Worm (Caenorhabditis elegans): ENCODE data around the gene C27C12.4.

DNA sequence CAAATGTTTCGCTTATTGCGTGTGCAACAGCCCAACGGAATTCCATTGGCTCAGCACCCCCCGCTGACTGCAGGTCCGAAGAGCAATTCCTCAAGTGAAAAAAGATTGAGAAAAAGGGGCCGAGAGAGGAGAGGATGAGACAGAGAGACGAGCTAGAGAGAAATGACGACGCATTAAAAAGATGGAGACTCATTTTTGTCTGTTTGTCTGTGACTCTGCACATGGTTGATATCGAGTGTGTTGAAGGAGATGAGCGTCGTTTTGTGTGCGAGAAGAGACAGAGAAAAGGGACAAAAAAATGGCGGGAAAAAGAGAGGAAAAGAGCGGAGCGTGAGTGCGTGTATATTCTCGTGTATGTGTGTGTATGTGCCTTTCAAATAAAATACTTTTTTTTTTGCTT lies 12.9 kb upstream of the C27C12.4 start:
- no peak for TF ChIP-seq elt-3 (tag; optimal IDR thresholded peaks at IDR 0.05)
- TF ChIP-seq nhr-2 (tag; optimal IDR thresholded peaks at IDR 0.05), result no peak
- peak; percentile 59 for TF ChIP-seq lsy-2 (tag; optimal IDR thresholded peaks at IDR 0.05)
- TF ChIP-seq blmp-1 (tag; optimal IDR thresholded peaks at IDR 0.05), result no peak
- TF ChIP-seq unc-62 (GFP tag; optimal IDR thresholded peaks at IDR 0.05), result peak; percentile 91
- peak; percentile 86 for TF ChIP-seq pha-4 (tag; optimal IDR thresholded peaks at IDR 0.05)
- no peak for TF ChIP-seq nhr-28 (tag; optimal IDR thresholded peaks at IDR 0.05)
- TF ChIP-seq cnd-1 (tag; optimal IDR thresholded peaks at IDR 0.05), result peak; percentile 30
- no peak for TF ChIP-seq ztf-11 (tag; optimal IDR thresholded peaks at IDR 0.05)
- peak; percentile 86 for TF ChIP-seq nhr-237 (tag; optimal IDR thresholded peaks at IDR 0.05)
- TF ChIP-seq mep-1 (tag; optimal IDR thresholded peaks at IDR 0.05), result peak; percentile 91
- TF ChIP-seq zip-8 (tag; optimal IDR thresholded peaks at IDR 0.05), result no peak
